Fruit fly (Drosophila melanogaster) whole organism, wandering third instar larva: ENCODE measurements around the gene CG9664.

Experiments
- CrebA ChIP-seq: fragments of 200-800 bp; sonication (Bioruptor generic); optimal IDR thresholded peaks from 2 replicates; lab custom pipeline; 2016; ENCODE audit warnings: missing biosample characterization, mild to moderate bottlenecking, missing genetic modification characterization, borderline replicate concordance
- Hr78 ChIP-seq: fragments of >200 bp; optimal IDR thresholded peaks from 2 replicates; lab custom pipeline; 2017; ENCODE audit warnings: missing biosample characterization, missing genetic modification characterization
- OdsH ChIP-seq: fragments of 200-800 bp; sonication (Bioruptor generic); optimal IDR thresholded peaks from 2 replicates; lab custom pipeline; 2016; ENCODE audit warnings: missing biosample characterization, mild to moderate bottlenecking, missing genetic modification characterization
- lola ChIP-seq: fragments of >200 bp; optimal IDR thresholded peaks from 2 replicates; lab custom pipeline; 2017; ENCODE audit warnings: missing biosample characterization, missing genetic modification characterization
- usp ChIP-seq: fragments of >200 bp; optimal IDR thresholded peaks from 2 replicates; lab custom pipeline; 2017; ENCODE audit warnings: missing biosample characterization, missing genetic modification characterization

DNA sequence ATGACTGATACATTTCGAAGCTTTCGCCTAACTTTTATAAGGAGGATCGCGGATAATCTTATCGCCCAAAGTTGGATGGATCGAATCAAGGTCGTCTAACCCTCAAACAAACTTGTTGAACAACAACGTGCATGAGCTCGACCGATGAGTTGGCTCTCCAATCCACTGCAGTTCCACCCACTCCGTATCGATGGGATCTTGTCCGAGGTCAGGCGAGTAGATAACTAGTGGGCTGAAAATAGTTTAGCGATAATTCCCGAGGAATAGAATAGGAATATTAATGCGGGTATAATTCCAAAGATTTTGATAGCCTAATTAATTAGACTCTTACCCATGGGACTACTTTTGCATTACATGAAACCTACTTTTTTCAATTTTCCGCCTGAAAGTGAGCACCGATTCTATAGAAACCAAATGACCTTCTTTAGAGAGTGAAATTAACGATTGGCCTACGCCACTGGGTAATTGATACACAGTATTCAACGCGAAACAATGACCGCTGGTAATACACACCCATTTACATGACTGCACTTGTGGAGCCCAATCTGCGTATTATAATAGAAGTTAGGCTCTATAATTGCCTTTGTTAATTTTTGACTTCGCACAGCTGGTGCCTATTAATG is 677 bp downstream of the CG9664 start:
- TF ChIP-seq Hr78, result no peak
- TF ChIP-seq lola (GFP tag; lab: Kevin White, UChicago), result no peak
- no peak for TF ChIP-seq OdsH (GFP tag; lab: Kevin White, UChicago)
- no peak for TF ChIP-seq usp (GFP tag; lab: Kevin White, UChicago)
- TF ChIP-seq CrebA (GFP tag; lab: Kevin White, UChicago), result peak; percentile 6
